Worm (Caenorhabditis elegans) whole organism, late embryonic: ENCODE results near the gene Y42A5A.1.

ENCODE experiments used
- C08G9.2 ChIP-seq: sonication (generic microtip); optimal IDR thresholded peaks from 2 replicates; lab custom pipeline; 2016; ENCODE audit warnings: mild to moderate bottlenecking, missing genetic modification characterization, moderate library complexity, missing compliant biosample characterization
- F13H6.1 ChIP-seq: sonication (generic microtip); optimal IDR thresholded peaks from 2 replicates; lab custom pipeline; 2016; ENCODE audit warnings: missing genetic modification characterization, missing compliant biosample characterization
- K02D7.2 ChIP-seq: sonication (generic microtip); optimal IDR thresholded peaks from 2 replicates; lab custom pipeline; 2017; ENCODE audit warnings: mild to moderate bottlenecking, missing genetic modification characterization, missing compliant biosample characterization
- K09A11.1 ChIP-seq: sonication (generic microtip); optimal IDR thresholded peaks from 2 replicates; lab custom pipeline; 2017; ENCODE audit warnings: antibody characterized with exemption, mild to moderate bottlenecking, missing genetic modification characterization, missing compliant biosample characterization; ENCODE audit not compliant: insufficient read depth
- T23F11.4 ChIP-seq: fragments of 200-800 bp; sonication (Bioruptor generic); optimal IDR thresholded peaks from 2 replicates; lab custom pipeline; 2018; ENCODE audit warnings: mild to moderate bottlenecking, missing genetic modification characterization, missing compliant biosample characterization
- Y22D7AL.16 ChIP-seq: sonication (generic microtip); optimal IDR thresholded peaks from 2 replicates; lab custom pipeline; 2016; ENCODE audit warnings: missing genetic modification characterization, missing compliant biosample characterization
- ahr-1 ChIP-seq: sonication (generic microtip); optimal IDR thresholded peaks from 2 replicates; lab custom pipeline; 2016; ENCODE audit warnings: missing genetic modification characterization, missing compliant biosample characterization
- ama-1 ChIP-seq: fragments of 150-350 bp; optimal IDR thresholded peaks from 2 replicates; lab custom pipeline; 2014
- ceh-19 ChIP-seq: fragments of 200-800 bp; sonication (Bioruptor generic); optimal IDR thresholded peaks from 2 replicates; lab custom pipeline; 2018; ENCODE audit warnings: mild to moderate bottlenecking, missing genetic modification characterization, missing compliant biosample characterization
- ceh-2 ChIP-seq: sonication (generic microtip); optimal IDR thresholded peaks from 2 replicates; lab custom pipeline; 2016; ENCODE audit warnings: missing genotype, missing genetic modification characterization, missing compliant biosample characterization
- ceh-22 ChIP-seq: sonication (generic microtip); optimal IDR thresholded peaks from 2 replicates; lab custom pipeline; 2017; ENCODE audit warnings: missing biosample characterization, missing genetic modification characterization
- ceh-34 ChIP-seq: sonication (generic microtip); optimal IDR thresholded peaks from 2 replicates; lab custom pipeline; 2016; ENCODE audit warnings: mild to moderate bottlenecking, missing genetic modification characterization, missing compliant biosample characterization
- ceh-9 ChIP-seq: sonication (generic microtip); optimal IDR thresholded peaks from 2 replicates; lab custom pipeline; 2016; ENCODE audit warnings: mild to moderate bottlenecking, missing genetic modification characterization, inconsistent platforms, missing compliant biosample characterization
- dve-1 ChIP-seq: sonication (generic microtip); optimal IDR thresholded peaks from 2 replicates; lab custom pipeline; 2017; ENCODE audit warnings: antibody characterized with exemption, mild to moderate bottlenecking, missing genetic modification characterization, missing compliant biosample characterization
- eyg-1 ChIP-seq: sonication (generic microtip); optimal IDR thresholded peaks from 2 replicates; lab custom pipeline; 2016; ENCODE audit warnings: missing genotype, missing genetic modification characterization, missing compliant biosample characterization
- hlh-13 ChIP-seq: fragments of 200-800 bp; sonication (Bioruptor generic); optimal IDR thresholded peaks from 2 replicates; lab custom pipeline; 2018; ENCODE audit warnings: mild to moderate bottlenecking, missing genetic modification characterization, missing compliant biosample characterization
- hlh-30 ChIP-seq: sonication (generic microtip); optimal IDR thresholded peaks from 2 replicates; lab custom pipeline; 2017; ENCODE audit warnings: antibody characterized with exemption, missing genetic modification characterization, missing compliant biosample characterization; ENCODE audit not compliant: insufficient read depth
- hlh-6 ChIP-seq: sonication (generic microtip); optimal IDR thresholded peaks from 2 replicates; lab custom pipeline; 2016; ENCODE audit warnings: missing genotype, missing genetic modification characterization, missing compliant biosample characterization
- hlh-8 ChIP-seq: sonication (generic microtip); optimal IDR thresholded peaks from 2 replicates; lab custom pipeline; 2016; ENCODE audit warnings: missing genotype, missing genetic modification characterization, missing compliant biosample characterization
- lim-6 ChIP-seq: sonication (generic microtip); optimal IDR thresholded peaks from 2 replicates; lab custom pipeline; 2016; ENCODE audit warnings: missing genetic modification characterization, missing compliant biosample characterization
- lin-11 ChIP-seq: fragments of 200-800 bp; sonication (Bioruptor generic); optimal IDR thresholded peaks from 2 replicates; lab custom pipeline; 2018; ENCODE audit warnings: mild to moderate bottlenecking, missing genetic modification characterization, missing compliant biosample characterization
- nfya-1 ChIP-seq: sonication (generic microtip); optimal IDR thresholded peaks from 2 replicates; lab custom pipeline; 2017; ENCODE audit warnings: missing genetic modification characterization, mild to moderate bottlenecking, missing compliant biosample characterization, antibody characterized with exemption, moderate library complexity
- nhr-11 ChIP-seq: fragments of 150-350 bp; optimal IDR thresholded peaks from 2 replicates; lab custom pipeline; 2014; ENCODE audit warnings: missing biosample characterization, missing genetic modification characterization
- nhr-232 ChIP-seq: sonication (generic microtip); optimal IDR thresholded peaks from 2 replicates; lab custom pipeline; 2016; ENCODE audit warnings: missing genetic modification characterization, missing compliant biosample characterization
- odd-2 ChIP-seq: sonication (generic microtip); optimal IDR thresholded peaks from 2 replicates; lab custom pipeline; 2017; ENCODE audit warnings: antibody characterized with exemption, mild to moderate bottlenecking, missing genetic modification characterization, missing compliant biosample characterization
- pat-9 ChIP-seq: fragments of 200-800 bp; sonication (Bioruptor generic); optimal IDR thresholded peaks from 2 replicates; lab custom pipeline; 2018; ENCODE audit warnings: mild to moderate bottlenecking, missing genetic modification characterization, moderate library complexity, missing compliant biosample characterization
- pax-1 ChIP-seq: fragments of 150-350 bp; optimal IDR thresholded peaks from 2 replicates; lab custom pipeline; 2014; ENCODE audit warnings: missing biosample characterization, missing genetic modification characterization
- pha-2 ChIP-seq: sonication (generic microtip); optimal IDR thresholded peaks from 2 replicates; lab custom pipeline; 2017; ENCODE audit warnings: mild to moderate bottlenecking, missing genetic modification characterization, missing compliant biosample characterization
- pha-4 ChIP-seq: fragments of 150-350 bp; optimal IDR thresholded peaks from 2 replicates; lab custom pipeline; 2018; ENCODE audit warnings: missing biosample characterization, missing genetic modification reagents, missing genetic modification characterization
- pqm-1 ChIP-seq: sonication (generic microtip); optimal IDR thresholded peaks from 2 replicates; lab custom pipeline; 2016; ENCODE audit warnings: missing genetic modification characterization, missing compliant biosample characterization
- pros-1 ChIP-seq: fragments of 150-350 bp; optimal IDR thresholded peaks from 2 replicates; lab custom pipeline; 2014; ENCODE audit warnings: missing biosample characterization, missing genetic modification reagents, missing genetic modification characterization
- sox-4 ChIP-seq: sonication (generic microtip); optimal IDR thresholded peaks from 2 replicates; lab custom pipeline; 2017; ENCODE audit warnings: mild to moderate bottlenecking, missing genetic modification characterization, inconsistent platforms, missing compliant biosample characterization
- tbx-2 ChIP-seq: sonication (generic microtip); optimal IDR thresholded peaks from 2 replicates; lab custom pipeline; 2016; ENCODE audit warnings: missing genetic modification characterization, missing compliant biosample characterization
- ttx-3 ChIP-seq: sonication (generic microtip); optimal IDR thresholded peaks from 2 replicates; lab custom pipeline; 2016; ENCODE audit warnings: missing genetic modification reagents, missing genetic modification characterization, missing compliant biosample characterization
- unc-42 ChIP-seq: sonication (generic microtip); optimal IDR thresholded peaks from 2 replicates; lab custom pipeline; 2016; ENCODE audit warnings: missing genotype, missing genetic modification characterization, missing compliant biosample characterization
- unc-55 ChIP-seq: sonication (generic microtip); optimal IDR thresholded peaks from 2 replicates; lab custom pipeline; 2017; ENCODE audit warnings: missing biosample characterization, missing genetic modification reagents, missing genetic modification characterization
- zip-5 ChIP-seq: sonication (generic microtip); optimal IDR thresholded peaks from 2 replicates; lab custom pipeline; 2016; ENCODE audit warnings: missing genetic modification characterization, missing compliant biosample characterization

Y42A5A.1 gene

DNA sequence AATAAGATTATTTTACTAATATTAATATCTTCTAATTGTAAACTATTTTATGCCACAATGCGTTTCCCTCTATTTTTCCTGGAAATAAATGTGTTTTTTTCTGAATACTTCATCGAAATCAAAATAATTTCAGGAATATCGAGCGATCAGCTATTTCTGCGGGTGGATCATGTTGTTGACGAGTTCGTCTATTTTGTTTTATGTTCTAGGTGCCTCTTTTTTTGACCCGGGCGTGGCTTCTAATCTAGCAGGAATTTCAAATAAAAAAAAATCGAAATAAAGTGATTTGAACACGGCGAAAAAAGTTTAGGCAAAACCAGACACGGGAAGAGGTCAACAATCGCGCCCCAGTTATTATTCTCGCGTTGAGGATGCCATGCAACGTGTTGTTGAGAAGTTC is 35.8 kb upstream of the Y42A5A.1 start, which contains the start of gene T04C12.33:
Gene T04C12.33, plus strand, starts transcription at position 301 of the 400 bp plus-strand sequence.
- TF ChIP-seq F13H6.1 (tag; lab: Kevin White, UChicago) (no peak), Y22D7AL.16 (tag; lab: Kevin White, UChicago) (no peak), K02D7.2 (tag; lab: Kevin White, UChicago) (no peak), ttx-3 (tag; lab: Kevin White, UChicago) (no peak), eyg-1 (tag; lab: Kevin White, UChicago) (no peak), pax-1 (tag; lab: Kevin White, UChicago) (no peak), tbx-2 (no peak), unc-55 (GFP tag; lab: Kevin White, UChicago) (no peak), ahr-1 (tag; lab: Kevin White, UChicago) (no peak), nhr-11 (tag; lab: Kevin White, UChicago) (no peak), pros-1 (no peak), nhr-232 (tag; lab: Kevin White, UChicago) (no peak), zip-5 (tag; lab: Kevin White, UChicago) (no peak), lin-11 (tag; lab: Kevin White, UChicago) (no peak), lim-6 (no peak)

DNA sequence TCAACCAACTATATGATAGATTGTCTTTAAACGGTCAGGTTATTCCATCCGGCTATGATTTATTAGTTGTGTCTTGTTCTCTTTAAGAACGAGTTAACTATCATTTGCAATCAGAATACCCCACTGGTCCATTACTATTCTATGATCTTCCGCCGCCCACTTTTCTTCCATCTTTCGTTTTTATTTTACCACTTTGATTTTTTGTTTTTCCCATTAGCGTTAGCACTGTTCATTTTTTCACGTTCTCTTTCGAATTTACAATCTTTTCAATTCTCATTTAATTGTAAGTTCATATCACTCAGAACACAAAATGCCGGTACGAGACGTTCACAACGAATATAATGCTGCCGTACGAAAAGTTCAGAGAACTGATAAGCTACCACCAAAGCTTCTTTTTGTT is 33.9 kb upstream of the Y42A5A.1 start, which contains the start of gene T04C12.7:
Gene T04C12.7, plus strand, starts transcription at position 301 of the 400 bp plus-strand sequence.
- TF ChIP-seq pha-2 (no peak), T23F11.4 (no peak), ama-1 (lab: Kevin White, UChicago) (no peak), K09A11.1 (tag; lab: Kevin White, UChicago) (no peak), pax-1 (tag; lab: Kevin White, UChicago) (no peak), zip-5 (tag; lab: Kevin White, UChicago) (no peak), odd-2 (tag; lab: Kevin White, UChicago) (no peak), sox-4 (tag; lab: Kevin White, UChicago) (no peak), dve-1 (no peak), pros-1 (no peak), ceh-19 (no peak), hlh-8 (no peak), hlh-30 (no peak), ceh-2 (tag; lab: Kevin White, UChicago) (no peak)

DNA sequence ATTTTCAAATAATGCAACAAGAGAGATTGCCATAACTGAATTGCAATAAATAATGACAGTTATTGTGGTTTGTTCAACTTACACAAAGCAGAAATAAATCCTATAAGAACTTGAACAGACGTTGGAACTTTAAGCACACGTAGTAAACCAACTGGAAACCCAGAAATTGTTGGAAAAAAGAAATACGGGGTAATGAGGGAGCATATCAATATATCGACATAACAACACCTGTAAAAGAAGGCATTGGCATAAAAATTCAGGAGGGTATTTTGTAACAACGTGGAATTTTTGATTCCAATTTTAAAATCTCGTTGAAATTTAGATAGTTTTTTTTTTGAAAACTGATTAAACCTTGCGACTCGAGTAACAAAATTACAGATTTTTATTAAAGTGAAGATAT is 31.3 kb upstream of the Y42A5A.1 start:
- TF ChIP-seq hlh-30: no peak
- TF ChIP-seq ceh-22 (tag; lab: Kevin White, UChicago): no peak
- TF ChIP-seq pha-4: no peak
- TF ChIP-seq nfya-1: no peak
- no peak for TF ChIP-seq hlh-6 (tag; lab: Kevin White, UChicago)
- TF ChIP-seq hlh-13 (GFP tag; lab: Kevin White, UChicago): no peak
- no peak for TF ChIP-seq ceh-9 (tag; lab: Kevin White, UChicago)
- no peak for TF ChIP-seq dve-1
- TF ChIP-seq pat-9 (tag; lab: Kevin White, UChicago): no peak
- no peak for TF ChIP-seq ahr-1 (tag; lab: Kevin White, UChicago)
- TF ChIP-seq pqm-1 (tag; lab: Kevin White, UChicago): no peak
- no peak for TF ChIP-seq tbx-2
- TF ChIP-seq C08G9.2 (tag; lab: Kevin White, UChicago): no peak

DNA sequence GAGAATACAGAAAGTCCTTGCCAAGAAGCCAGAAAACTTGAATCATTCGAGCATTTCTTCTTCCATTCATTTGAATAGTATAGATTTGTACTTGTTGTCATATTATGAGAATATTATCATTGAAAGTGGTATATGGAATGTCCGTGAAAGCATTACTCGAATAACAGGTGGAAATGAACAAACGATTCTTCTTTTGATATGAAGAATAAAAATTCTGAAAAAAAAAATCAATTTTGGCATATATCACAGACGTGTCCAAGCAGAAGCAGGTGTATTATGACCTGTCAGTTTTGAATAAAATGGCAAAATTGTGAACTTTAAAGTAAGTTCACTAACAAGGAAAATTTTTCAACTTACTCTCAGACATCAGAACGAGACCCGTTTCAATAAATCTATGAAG is 30.7 kb upstream of the Y42A5A.1 start, which contains the start of gene srh-75:
Gene srh-75, minus strand, starts transcription at position 101 of the 400 bp plus-strand sequence.
- TF ChIP-seq ceh-34 (tag; lab: Kevin White, UChicago) (no peak), unc-42 (tag; lab: Kevin White, UChicago) (no peak)
- TF ChIP-seq, all 69 proteins: peak for 0
